Worm (Caenorhabditis elegans): ENCODE data around the gene R09F10.5.

DNA sequence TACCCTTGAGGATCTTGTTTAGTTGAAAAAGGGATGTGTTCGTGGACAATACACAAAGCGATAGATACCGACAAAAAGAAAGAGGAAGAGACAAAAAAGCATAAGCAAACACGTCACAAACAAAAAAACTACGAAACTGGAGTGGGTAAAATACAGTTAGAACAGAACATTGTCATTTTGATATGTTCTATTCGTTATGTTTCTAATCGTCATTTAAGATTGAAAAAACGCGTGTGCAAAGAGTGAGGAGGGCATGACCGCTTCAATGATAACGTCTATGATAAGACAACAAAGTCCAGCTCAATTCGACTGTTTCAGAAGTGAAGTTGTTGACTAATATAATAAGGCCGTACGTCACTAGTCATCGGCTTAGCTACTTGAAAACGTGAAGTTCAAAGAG is 47.9 kb upstream of the R09F10.5 start:
- no peak for TF ChIP-seq cog-1 (tag; optimal IDR thresholded peaks at IDR 0.05)
- no peak for TF ChIP-seq flt-1 (GFP tag; IDR thresholded peaks at IDR 0.05)
- no peak for TF ChIP-seq med-1 (GFP tag; optimal IDR thresholded peaks at IDR 0.05; ENCODE audit: insufficient read depth)
- TF ChIP-seq T22C8.4 (GFP tag; IDR thresholded peaks at IDR 0.05) = no peak
- no peak for TF ChIP-seq klf-2 (GFP tag; conservative IDR thresholded peaks at IDR 0.05)
- no peak for TF ChIP-seq ztf-29 (GFP tag; IDR thresholded peaks at IDR 0.05)

Data from whole organism, midembryonic.